Worm (Caenorhabditis elegans) whole organism, L1 larva: Measurements from ENCODE around the gene C04E6.12.
A peak's percentile ranks its signal among the peaks of the same experiment; 100 is the strongest.

ENCODE experiments used
- C04F5.9 ChIP-seq: sonication (generic microtip); optimal IDR thresholded peaks from 2 replicates; lab custom pipeline; 2016; ENCODE audit warnings: missing genetic modification characterization, missing compliant biosample characterization
- C16A3.4 ChIP-seq: fragments of 150-350 bp; optimal IDR thresholded peaks from 2 replicates; lab custom pipeline; 2014; ENCODE audit warnings: missing biosample characterization, missing genetic modification characterization
- Y116A8C.19 ChIP-seq: sonication (generic microtip); optimal IDR thresholded peaks from 2 replicates; lab custom pipeline; 2016; ENCODE audit warnings: missing compliant biosample characterization, missing genetic modification characterization, borderline replicate concordance
- aha-1 ChIP-seq: fragments of 150-350 bp; optimal IDR thresholded peaks from 2 replicates; lab custom pipeline; 2014; ENCODE audit warnings: missing biosample characterization, missing genetic modification characterization
- blmp-1 ChIP-seq: fragments of 150-350 bp; optimal IDR thresholded peaks from 2 replicates; lab custom pipeline; 2014; ENCODE audit warnings: missing biosample characterization, missing genetic modification characterization
- ceh-63 ChIP-seq: fragments of 200-800 bp; sonication (Bioruptor generic); optimal IDR thresholded peaks from 2 replicates; lab custom pipeline; 2018; ENCODE audit warnings: mild to moderate bottlenecking, missing genetic modification characterization, missing compliant biosample characterization
- ceh-88 ChIP-seq: fragments of 200-800 bp; sonication (Bioruptor generic); IDR thresholded peaks from 2 replicates; pipeline ENCODE4 v1.3.6; 2022; ENCODE audit warnings: missing genetic modification characterization, missing compliant biosample characterization
- dpl-1 ChIP-seq, 3 experiments: fragments of 150-350 bp in 2 of 3; sonication (generic microtip) in 1 of 3; optimal IDR thresholded peaks; 2 replicates each; lab custom pipeline; 2014 to 2017; ENCODE audit warnings: missing biosample characterization in 3 of 3, missing genetic modification characterization in 3 of 3, missing genetic modification reagents in 3 of 3
- dsc-1 ChIP-seq: sonication (generic microtip); optimal IDR thresholded peaks from 2 replicates; lab custom pipeline; 2016; ENCODE audit warnings: mild to moderate bottlenecking, missing genetic modification characterization, missing compliant biosample characterization
- efl-3 ChIP-seq: fragments of 200-800 bp; sonication (Bioruptor generic); optimal IDR thresholded peaks from 2 replicates; lab custom pipeline; 2018; ENCODE audit warnings: mild to moderate bottlenecking, missing genetic modification characterization, missing compliant biosample characterization
- egl-13 ChIP-seq: sonication (generic microtip); optimal IDR thresholded peaks from 2 replicates; lab custom pipeline; 2016; ENCODE audit warnings: missing genotype, missing genetic modification reagents, missing genetic modification characterization, missing compliant biosample characterization
- egl-27 ChIP-seq, 2 experiments: fragments of 150-350 bp in 1 of 2; sonication (generic microtip); optimal IDR thresholded peaks; 3 replicates each; lab custom pipeline; 2017 to 2018; ENCODE audit warnings: missing biosample characterization in 2 of 2, missing genetic modification characterization in 2 of 2, missing genetic modification reagents in 2 of 2
- ets-5 ChIP-seq: fragments of 200-800 bp; sonication (Bioruptor generic); IDR thresholded peaks from 2 replicates; pipeline ENCODE4 v1.3.6; 2022; ENCODE audit warnings: missing genetic modification characterization, missing compliant biosample characterization
- hlh-17 ChIP-seq: fragments of 200-800 bp; sonication (Bioruptor generic); optimal IDR thresholded peaks from 2 replicates; lab custom pipeline; 2018; ENCODE audit warnings: missing genetic modification characterization, mild to moderate bottlenecking, missing compliant biosample characterization, moderate library complexity, borderline replicate concordance
- lin-13 ChIP-seq: fragments of 150-350 bp; optimal IDR thresholded peaks from 2 replicates; lab custom pipeline; 2014; ENCODE audit warnings: missing biosample characterization, missing genetic modification reagents, missing genetic modification characterization
- lin-14 ChIP-seq: fragments of 200-800 bp; sonication (Bioruptor generic); optimal IDR thresholded peaks from 2 replicates; lab custom pipeline; 2018; ENCODE audit warnings: mild to moderate bottlenecking, missing genetic modification characterization, moderate library complexity, missing compliant biosample characterization
- lin-15B ChIP-seq: fragments of 150-350 bp; sonication (generic microtip); optimal IDR thresholded peaks from 3 replicates; lab custom pipeline; 2014; ENCODE audit warnings: missing biosample characterization, missing genetic modification characterization
- lin-35 ChIP-seq, 2 experiments: fragments of 150-350 bp; optimal IDR thresholded peaks; 2 replicates each; lab custom pipeline; 2014; ENCODE audit warnings: missing biosample characterization in 2 of 2, missing genetic modification characterization in 2 of 2, missing genetic modification reagents in 2 of 2
- lir-3 ChIP-seq: sonication (generic microtip); optimal IDR thresholded peaks from 2 replicates; lab custom pipeline; 2016; ENCODE audit warnings: mild to moderate bottlenecking, missing genetic modification characterization, moderate library complexity, missing compliant biosample characterization; ENCODE audit not compliant: poor library complexity
- mab-9 ChIP-seq: fragments of 200-800 bp; sonication (Bioruptor generic); IDR thresholded peaks from 2 replicates; pipeline ENCODE4 v1.3.6; 2022; ENCODE audit warnings: missing genetic modification reagents, missing genetic modification characterization, missing compliant biosample characterization
- mdl-1 ChIP-seq, 2 experiments: fragments of 150-350 bp; optimal IDR thresholded peaks; 2 replicates each; lab custom pipeline; 2014 to 2017; ENCODE audit warnings: missing biosample characterization in 2 of 2, missing genetic modification characterization in 2 of 2, inconsistent platforms in 1 of 2
- mef-2 ChIP-seq: fragments of 150-350 bp; optimal IDR thresholded peaks from 2 replicates; lab custom pipeline; 2014; ENCODE audit warnings: missing biosample characterization, missing genetic modification characterization
- mep-1 ChIP-seq: fragments of 150-350 bp; optimal IDR thresholded peaks from 2 replicates; lab custom pipeline; 2014; ENCODE audit warnings: missing biosample characterization, missing genetic modification characterization
- nhr-19 ChIP-seq: fragments of 200-800 bp; sonication (Bioruptor generic); conservative IDR thresholded peaks from 2 replicates; pipeline ENCODE4 v1.3.6; 2022; ENCODE audit warnings: missing genetic modification characterization, missing compliant biosample characterization
- nhr-20 ChIP-seq: sonication (generic microtip); optimal IDR thresholded peaks from 2 replicates; lab custom pipeline; 2016; ENCODE audit warnings: mild to moderate bottlenecking, missing genetic modification characterization, missing compliant biosample characterization
- nhr-28 ChIP-seq: fragments of 150-350 bp; optimal IDR thresholded peaks from 2 replicates; lab custom pipeline; 2014; ENCODE audit warnings: missing biosample characterization, missing genetic modification characterization
- nhr-47 ChIP-seq: sonication (generic microtip); optimal IDR thresholded peaks from 2 replicates; lab custom pipeline; 2016; ENCODE audit warnings: mild to moderate bottlenecking, missing genetic modification characterization, moderate library complexity, missing compliant biosample characterization
- nhr-90 ChIP-seq: sonication (generic microtip); optimal IDR thresholded peaks from 2 replicates; lab custom pipeline; 2016; ENCODE audit warnings: mild to moderate bottlenecking, missing genetic modification characterization, missing compliant biosample characterization; ENCODE audit not compliant: poor library complexity
- snpc-4 ChIP-seq: fragments of 150-350 bp; optimal IDR thresholded peaks from 2 replicates; lab custom pipeline; 2014; ENCODE audit warnings: missing biosample characterization, missing genetic modification characterization
- sox-4 ChIP-seq: sonication (generic microtip); optimal IDR thresholded peaks from 2 replicates; lab custom pipeline; 2016; ENCODE audit warnings: missing genetic modification characterization, missing compliant biosample characterization
- sup-37 ChIP-seq: fragments of 200-800 bp; sonication (Bioruptor generic); optimal IDR thresholded peaks from 2 replicates; lab custom pipeline; 2018; ENCODE audit warnings: mild to moderate bottlenecking, missing genetic modification characterization, missing compliant biosample characterization
- swsn-7 ChIP-seq: sonication (generic microtip); optimal IDR thresholded peaks from 2 replicates; lab custom pipeline; 2016; ENCODE audit warnings: missing genetic modification characterization, missing compliant biosample characterization
- tbx-2 ChIP-seq: sonication (generic microtip); optimal IDR thresholded peaks from 2 replicates; lab custom pipeline; 2016; ENCODE audit warnings: missing genetic modification characterization, missing compliant biosample characterization
- tlp-1 ChIP-seq: fragments of 150-350 bp; optimal IDR thresholded peaks from 2 replicates; lab custom pipeline; 2014; ENCODE audit warnings: missing biosample characterization, missing genetic modification characterization
- unc-130 ChIP-seq: fragments of 150-350 bp; optimal IDR thresholded peaks from 2 replicates; lab custom pipeline; 2017; ENCODE audit warnings: missing biosample characterization, missing genetic modification characterization, inconsistent platforms
- unc-30 ChIP-seq: sonication (generic microtip); optimal IDR thresholded peaks from 2 replicates; lab custom pipeline; 2017; ENCODE audit warnings: missing biosample characterization, missing genetic modification characterization
- unc-62 ChIP-seq: fragments of 150-350 bp; optimal IDR thresholded peaks from 2 replicates; lab custom pipeline; 2014; ENCODE audit warnings: missing biosample characterization, missing genetic modification reagents, missing genetic modification characterization
- unc-86 ChIP-seq: sonication (generic microtip); optimal IDR thresholded peaks from 2 replicates; lab custom pipeline; 2016; ENCODE audit warnings: missing genetic modification characterization, missing compliant biosample characterization
- unc-98 ChIP-seq: fragments of 200-800 bp; sonication (Bioruptor generic); IDR thresholded peaks from 2 replicates; pipeline ENCODE4 v1.3.6; 2022; ENCODE audit warnings: missing genetic modification characterization, missing compliant biosample characterization
- zip-4 ChIP-seq: fragments of 200-800 bp; sonication (Bioruptor generic); optimal IDR thresholded peaks from 2 replicates; lab custom pipeline; 2018; ENCODE audit warnings: mild to moderate bottlenecking, missing genetic modification characterization, moderate library complexity, missing compliant biosample characterization
- ztf-11 ChIP-seq, 2 experiments: sonication (generic microtip); optimal IDR thresholded peaks; 2 replicates each; lab custom pipeline; 2016 to 2017; ENCODE audit warnings: missing genetic modification characterization in 2 of 2, missing biosample characterization in 1 of 2, missing compliant biosample characterization in 1 of 2
- ztf-4 ChIP-seq: fragments of 150-350 bp; optimal IDR thresholded peaks from 2 replicates; lab custom pipeline; 2014; ENCODE audit warnings: missing biosample characterization, missing genetic modification characterization

C04E6.12 gene

ce11 chrV:5953086-5953485, 33.3 kb upstream of the C04E6.12 start:
- TF ChIP-seq dsc-1 = no peak
- no peak for TF ChIP-seq C16A3.4
- no peak for TF ChIP-seq zip-4 (GFP tag; lab: Kevin White, UChicago)
- TF ChIP-seq mdl-1 (tag; optimal IDR thresholded peaks at IDR 0.05; lab: Kevin White, UChicago) = no peak
- TF ChIP-seq hlh-17 (GFP tag; lab: Kevin White, UChicago) = no peak
- no peak for TF ChIP-seq nhr-47 (tag; lab: Kevin White, UChicago)
- TF ChIP-seq mab-9 (GFP tag; lab: Robert Waterston, UW) = no peak
- TF ChIP-seq ztf-11 (tag; optimal IDR thresholded peaks at IDR 0.05; lab: Kevin White, UChicago) = no peak
- TF ChIP-seq egl-27 (tag; optimal IDR thresholded peaks at IDR 0.05; lab: Kevin White, UChicago) = no peak
- no peak for TF ChIP-seq lin-13
- no peak for TF ChIP-seq unc-130 (tag; lab: Kevin White, UChicago)
- no peak for TF ChIP-seq unc-62
- TF ChIP-seq egl-13 = no peak
- TF ChIP-seq ceh-88 (GFP tag; lab: Robert Waterston, UW) = no peak
- TF ChIP-seq nhr-90 (tag; lab: Kevin White, UChicago) = no peak
- TF ChIP-seq lin-14 (GFP tag; lab: Kevin White, UChicago) = no peak
- no peak for TF ChIP-seq C04F5.9 (tag; lab: Kevin White, UChicago)

ce11 chrV:5951133-5951532, 31.3 kb upstream of the C04E6.12 start, which contains the start of gene M03F8.1:
Gene M03F8.1, plus strand, starts transcription at chrV:5951433.
- no peak for TF ChIP-seq sox-4 (tag; lab: Kevin White, UChicago)
- TF ChIP-seq blmp-1 (tag; lab: Kevin White, UChicago) = peak; percentile 31

- no peak for TF ChIP-seq lin-13
- TF ChIP-seq blmp-1 (tag; lab: Kevin White, UChicago) = peak; percentile 26
These were observed 29.9 kb upstream of the C04E6.12 start for ce11 chrV:5949674-5950149.

- no peak for TF ChIP-seq ets-5 (GFP tag; lab: Robert Waterston, UW)
- TF ChIP-seq mep-1 (tag; lab: Kevin White, UChicago) = no peak
- TF ChIP-seq nhr-28 (tag; lab: Kevin White, UChicago) = no peak
- no peak for TF ChIP-seq lin-35 (GFP tag; optimal IDR thresholded peaks at IDR 0.05; lab: Kevin White, UChicago)
- no peak for TF ChIP-seq unc-30 (tag; lab: Kevin White, UChicago)
- TF ChIP-seq sox-4 (tag; lab: Kevin White, UChicago) = no peak
- no peak for TF ChIP-seq lin-15B (tag; lab: Kevin White, UChicago)
- no peak for TF ChIP-seq mdl-1 (tag; optimal IDR thresholded peaks at IDR 0.05; lab: Kevin White, UChicago)
- no peak for TF ChIP-seq tbx-2 (tag; lab: Kevin White, UChicago)
- TF ChIP-seq C16A3.4 = no peak
These were observed 23.4 kb upstream of the C04E6.12 start, which contains the start of gene pst-1 for ce11 chrV:5943167-5943566. Gene pst-1, plus strand, starts transcription at chrV:5943467.

- TF ChIP-seq efl-3 (no peak), snpc-4 (tag; lab: Kevin White, UChicago) (peak; percentile 38), nhr-20 (peak; percentile 49), lin-35 (GFP tag; optimal IDR thresholded peaks at IDR 0.05; lab: Kevin White, UChicago) (peak; percentile 99 to 100), sox-4 (tag; lab: Kevin White, UChicago) (peak; percentile 37), sup-37 (GFP tag; lab: Kevin White, UChicago) (no peak), ztf-4 (tag; lab: Kevin White, UChicago) (no peak), ceh-88 (GFP tag; lab: Robert Waterston, UW) (no peak), ceh-63 (GFP tag; lab: Kevin White, UChicago) (no peak), ets-5 (GFP tag; lab: Robert Waterston, UW) (no peak), zip-4 (GFP tag; lab: Kevin White, UChicago) (no peak), unc-98 (GFP tag; lab: Robert Waterston, UW) (no peak), lir-3 (tag; lab: Kevin White, UChicago) (peak; percentile 11), unc-62 (no peak), dpl-1 (GFP tag; optimal IDR thresholded peaks at IDR 0.05; lab: Kevin White, UChicago) (peak; percentile 99 to 100 (median 100)), mep-1 (tag; lab: Kevin White, UChicago) (peak; percentile 67), tbx-2 (tag; lab: Kevin White, UChicago) (peak; percentile 61), mef-2 (tag; lab: Kevin White, UChicago) (no peak), tlp-1 (tag; lab: Kevin White, UChicago) (no peak), dsc-1 (peak; percentile 72), swsn-7 (tag; lab: Kevin White, UChicago) (peak; percentile 59), Y116A8C.19 (tag; lab: Kevin White, UChicago) (no peak), unc-30 (tag; lab: Kevin White, UChicago) (no peak), unc-86 (tag; lab: Kevin White, UChicago) (peak; percentile 68), nhr-19 (GFP tag; lab: Robert Waterston, UW) (no peak), aha-1 (tag; lab: Kevin White, UChicago) (no peak)
These were observed 19.8 kb upstream of the C04E6.12 start, which contains the start of gene syf-3 for ce11 chrV:5939503-5940072. Gene syf-3, plus strand, starts transcription at chrV:5940022.
